Worm (Caenorhabditis elegans) whole organism, early embryonic: ENCODE data around the gene rpl-15.

Experiments used
- ama-1 ChIP-seq: fragments of 150-350 bp; optimal IDR thresholded peaks from 2 replicates; lab custom pipeline; 2014
- ceh-36 ChIP-seq: sonication (generic microtip); optimal IDR thresholded peaks from 2 replicates; lab custom pipeline; 2016; ENCODE audit warnings: missing genetic modification characterization, inconsistent platforms, missing compliant biosample characterization
- flt-1 ChIP-seq: fragments of 200-800 bp; sonication (Bioruptor generic); IDR thresholded peaks from 2 replicates; pipeline ENCODE4 v1.3.6; 2022; ENCODE audit warnings: missing genetic modification characterization, missing compliant biosample characterization
- tra-4 ChIP-seq: sonication (generic microtip); optimal IDR thresholded peaks from 2 replicates; lab custom pipeline; 2017; ENCODE audit warnings: missing genetic modification characterization, missing compliant biosample characterization

DNA sequence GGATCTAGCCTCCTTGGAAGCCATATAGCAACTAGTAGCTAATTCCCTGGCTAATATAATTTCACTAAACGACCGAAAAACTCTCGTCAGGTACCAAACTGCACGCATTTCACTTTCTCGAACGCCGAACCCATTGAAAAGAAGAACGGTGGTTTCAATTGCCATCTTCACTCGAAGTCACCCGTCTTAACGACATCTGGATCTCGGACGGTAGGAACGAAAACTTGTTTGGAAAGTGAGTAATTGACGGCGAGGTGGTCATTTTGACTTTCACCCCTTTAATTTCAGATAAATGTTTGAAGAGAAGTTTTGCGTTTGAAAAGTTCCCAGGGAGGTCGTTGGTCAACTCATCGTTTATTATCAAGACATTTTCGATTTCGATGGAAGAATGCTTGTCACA, 30.4 kb upstream of the rpl-15 start:
- TF ChIP-seq ama-1 (lab: Kevin White, UChicago) (no peak), flt-1 (no peak), ceh-36 (tag; lab: Kevin White, UChicago) (no peak), tra-4 (no peak)
